Worm (Caenorhabditis elegans): ENCODE data around the gene srh-281.

Gene srh-281

ce11 chrV:16183357-16183756, 7.2 kb upstream of the srh-281 start, which contains the start of gene srz-14:
TSS of gene srz-14 (plus strand) at chrV:16183657.
- no peak for TF ChIP-seq scrt-1 (GFP tag; IDR thresholded peaks at IDR 0.05)
- TF ChIP-seq hmg-4 (GFP tag; optimal IDR thresholded peaks at IDR 0.05), result no peak
- TF ChIP-seq B0310.2 (tag; optimal IDR thresholded peaks at IDR 0.05), result no peak
- TF ChIP-seq aly-1 (tag; optimal IDR thresholded peaks at IDR 0.05), result no peak
- TF ChIP-seq ceh-13 (GFP tag; optimal IDR thresholded peaks at IDR 0.05), result no peak
- TF ChIP-seq hnd-1 (tag; optimal IDR thresholded peaks at IDR 0.05), result no peak
- TF ChIP-seq ceh-36 (tag; optimal IDR thresholded peaks at IDR 0.05), result no peak
- no peak for TF ChIP-seq ets-7 (tag; optimal IDR thresholded peaks at IDR 0.05)
- no peak for TF ChIP-seq tbx-37 (GFP tag; conservative IDR thresholded peaks at IDR 0.05)
- TF ChIP-seq flt-1 (GFP tag; IDR thresholded peaks at IDR 0.05), result no peak
- no peak for TF ChIP-seq tbx-11 (GFP tag; IDR thresholded peaks at IDR 0.05)
- no peak for TF ChIP-seq pes-1 (GFP tag; IDR thresholded peaks at IDR 0.05)
- no peak for TF ChIP-seq tra-4 (tag; optimal IDR thresholded peaks at IDR 0.05)
- TF ChIP-seq sea-1 (GFP tag; conservative IDR thresholded peaks at IDR 0.05), result no peak
- TF ChIP-seq ama-1 (optimal IDR thresholded peaks at IDR 0.05), result no peak
- no peak for TF ChIP-seq F13C5.2 (tag; optimal IDR thresholded peaks at IDR 0.05)

- TF ChIP-seq B0310.2 (tag; optimal IDR thresholded peaks at IDR 0.05), result no peak
- TF ChIP-seq ets-7 (tag; optimal IDR thresholded peaks at IDR 0.05), result no peak
- no peak for TF ChIP-seq ama-1 (optimal IDR thresholded peaks at IDR 0.05)
- TF ChIP-seq hnd-1 (tag; optimal IDR thresholded peaks at IDR 0.05), result no peak
- TF ChIP-seq ceh-13 (GFP tag; optimal IDR thresholded peaks at IDR 0.05), result no peak
- no peak for TF ChIP-seq sea-1 (GFP tag; conservative IDR thresholded peaks at IDR 0.05)
- no peak for TF ChIP-seq tbx-11 (GFP tag; IDR thresholded peaks at IDR 0.05)
- TF ChIP-seq scrt-1 (GFP tag; IDR thresholded peaks at IDR 0.05), result no peak
- TF ChIP-seq pes-1 (GFP tag; IDR thresholded peaks at IDR 0.05), result no peak
These were observed 1.5 kb downstream of the srh-281 start, which contains the start of gene srh-279 for ce11 chrV:16192114-16192513. TSS of gene srh-279 (plus strand) at chrV:16192414.

ce11 chrV:16194639-16195038, 4.1 kb downstream of the srh-281 start, which contains the start of gene rabr-4:
TSS of gene rabr-4 (plus strand) at chrV:16194939.
- TF ChIP-seq hmbx-1 (tag; optimal IDR thresholded peaks at IDR 0.05) (no peak), sea-1 (GFP tag; conservative IDR thresholded peaks at IDR 0.05) (no peak), B0310.2 (tag; optimal IDR thresholded peaks at IDR 0.05) (no peak), flt-1 (GFP tag; IDR thresholded peaks at IDR 0.05) (no peak), tra-4 (tag; optimal IDR thresholded peaks at IDR 0.05) (no peak), aly-1 (tag; optimal IDR thresholded peaks at IDR 0.05) (no peak), hmg-4 (GFP tag; optimal IDR thresholded peaks at IDR 0.05) (no peak), hnd-1 (tag; optimal IDR thresholded peaks at IDR 0.05) (no peak), ets-7 (tag; optimal IDR thresholded peaks at IDR 0.05) (no peak), pes-1 (GFP tag; IDR thresholded peaks at IDR 0.05) (no peak), ama-1 (optimal IDR thresholded peaks at IDR 0.05) (no peak), tbx-37 (GFP tag; conservative IDR thresholded peaks at IDR 0.05) (no peak), F13C5.2 (tag; optimal IDR thresholded peaks at IDR 0.05) (no peak), ceh-13 (GFP tag; optimal IDR thresholded peaks at IDR 0.05) (no peak), tbx-11 (GFP tag; IDR thresholded peaks at IDR 0.05) (no peak), ceh-36 (tag; optimal IDR thresholded peaks at IDR 0.05) (no peak), scrt-1 (GFP tag; IDR thresholded peaks at IDR 0.05) (no peak)

- TF ChIP-seq hmbx-1 (tag; optimal IDR thresholded peaks at IDR 0.05) (no peak), scrt-1 (GFP tag; IDR thresholded peaks at IDR 0.05) (no peak), ets-7 (tag; optimal IDR thresholded peaks at IDR 0.05) (no peak), tbx-11 (GFP tag; IDR thresholded peaks at IDR 0.05) (no peak), sea-1 (GFP tag; conservative IDR thresholded peaks at IDR 0.05) (no peak), ama-1 (optimal IDR thresholded peaks at IDR 0.05) (no peak)
These were observed 4.8 kb downstream of the srh-281 start, which contains the start of gene rabr-3 for ce11 chrV:16195379-16195778. TSS of gene rabr-3 (plus strand) at chrV:16195679.

ce11 chrV:16198016-16198415, 7.4 kb downstream of the srh-281 start, which contains the start of gene F11A5.5:
TSS of gene F11A5.5 (plus strand) at chrV:16198316.
- TF ChIP-seq ets-7 (tag; optimal IDR thresholded peaks at IDR 0.05) (no peak), pes-1 (GFP tag; IDR thresholded peaks at IDR 0.05) (no peak), B0310.2 (tag; optimal IDR thresholded peaks at IDR 0.05) (no peak), F13C5.2 (tag; optimal IDR thresholded peaks at IDR 0.05) (no peak), hnd-1 (tag; optimal IDR thresholded peaks at IDR 0.05) (no peak), tra-4 (tag; optimal IDR thresholded peaks at IDR 0.05) (no peak), flt-1 (GFP tag; IDR thresholded peaks at IDR 0.05) (no peak), hmg-4 (GFP tag; optimal IDR thresholded peaks at IDR 0.05) (no peak), tbx-11 (GFP tag; IDR thresholded peaks at IDR 0.05) (no peak), sea-1 (GFP tag; conservative IDR thresholded peaks at IDR 0.05) (no peak), tbx-37 (GFP tag; conservative IDR thresholded peaks at IDR 0.05) (no peak)

- TF ChIP-seq ets-7 (tag; optimal IDR thresholded peaks at IDR 0.05) (no peak), ceh-36 (tag; optimal IDR thresholded peaks at IDR 0.05) (no peak), ama-1 (optimal IDR thresholded peaks at IDR 0.05) (no peak), hnd-1 (tag; optimal IDR thresholded peaks at IDR 0.05) (no peak)
These were observed 11.1 kb downstream of the srh-281 start, which contains the start of gene F11A5.17 for ce11 chrV:16201730-16202129. TSS of gene F11A5.17 (plus strand) at chrV:16202030.

- TF ChIP-seq hmbx-1 (tag; optimal IDR thresholded peaks at IDR 0.05), result no peak
- TF ChIP-seq pes-1 (GFP tag; IDR thresholded peaks at IDR 0.05), result no peak
- TF ChIP-seq B0310.2 (tag; optimal IDR thresholded peaks at IDR 0.05), result no peak
- TF ChIP-seq scrt-1 (GFP tag; IDR thresholded peaks at IDR 0.05), result no peak
- TF ChIP-seq hnd-1 (tag; optimal IDR thresholded peaks at IDR 0.05), result no peak
- TF ChIP-seq tra-4 (tag; optimal IDR thresholded peaks at IDR 0.05), result no peak
- TF ChIP-seq hmg-4 (GFP tag; optimal IDR thresholded peaks at IDR 0.05), result no peak
- TF ChIP-seq ets-7 (tag; optimal IDR thresholded peaks at IDR 0.05), result no peak
- no peak for TF ChIP-seq tbx-11 (GFP tag; IDR thresholded peaks at IDR 0.05)
- TF ChIP-seq ceh-36 (tag; optimal IDR thresholded peaks at IDR 0.05), result no peak
- TF ChIP-seq flt-1 (GFP tag; IDR thresholded peaks at IDR 0.05), result no peak
- no peak for TF ChIP-seq aly-1 (tag; optimal IDR thresholded peaks at IDR 0.05)
- TF ChIP-seq ceh-13 (GFP tag; optimal IDR thresholded peaks at IDR 0.05), result no peak
- TF ChIP-seq F13C5.2 (tag; optimal IDR thresholded peaks at IDR 0.05), result no peak
- no peak for TF ChIP-seq tbx-37 (GFP tag; conservative IDR thresholded peaks at IDR 0.05)
- no peak for TF ChIP-seq ama-1 (optimal IDR thresholded peaks at IDR 0.05)
- TF ChIP-seq sea-1 (GFP tag; conservative IDR thresholded peaks at IDR 0.05), result no peak
These were observed 12.0 kb downstream of the srh-281 start, which contains the start of gene F11A5.18 for ce11 chrV:16202618-16203017. TSS of gene F11A5.18 (plus strand) at chrV:16202918.

All from whole organism, early embryonic.